Worm (Caenorhabditis elegans) whole organism, L1 larva: ENCODE results near the gene K12H4.2.
A peak's percentile ranks its signal among the peaks of the same experiment; 100 is the strongest.

Experiments
- C04F5.9 ChIP-seq: sonication (generic microtip); optimal IDR thresholded peaks from 2 replicates; lab custom pipeline; 2016; ENCODE audit warnings: missing genetic modification characterization, missing compliant biosample characterization
- C16A3.4 ChIP-seq: fragments of 150-350 bp; optimal IDR thresholded peaks from 2 replicates; lab custom pipeline; 2014; ENCODE audit warnings: missing biosample characterization, missing genetic modification characterization
- C34B4.2 ChIP-seq: sonication (generic microtip); optimal IDR thresholded peaks from 2 replicates; lab custom pipeline; 2017; ENCODE audit warnings: mild to moderate bottlenecking, missing genetic modification characterization, missing compliant biosample characterization
- F16B12.6 ChIP-seq: fragments of 150-350 bp; optimal IDR thresholded peaks from 2 replicates; lab custom pipeline; 2014; ENCODE audit warnings: missing biosample characterization, missing genetic modification characterization
- Y116A8C.19 ChIP-seq: sonication (generic microtip); optimal IDR thresholded peaks from 2 replicates; lab custom pipeline; 2016; ENCODE audit warnings: missing compliant biosample characterization, missing genetic modification characterization, borderline replicate concordance
- aha-1 ChIP-seq: fragments of 150-350 bp; optimal IDR thresholded peaks from 2 replicates; lab custom pipeline; 2014; ENCODE audit warnings: missing biosample characterization, missing genetic modification characterization
- alr-1 ChIP-seq: fragments of 200-800 bp; sonication (Bioruptor generic); optimal IDR thresholded peaks from 2 replicates; lab custom pipeline; 2018; ENCODE audit warnings: borderline replicate concordance, mild to moderate bottlenecking, missing genetic modification characterization, missing compliant biosample characterization
- aly-2 ChIP-seq: fragments of 150-350 bp; optimal IDR thresholded peaks from 2 replicates; lab custom pipeline; 2014; ENCODE audit warnings: missing biosample characterization, missing genetic modification characterization
- ama-1 ChIP-seq: fragments of 150-350 bp; optimal IDR thresholded peaks from 2 replicates; lab custom pipeline; 2014
- blmp-1 ChIP-seq: fragments of 150-350 bp; optimal IDR thresholded peaks from 2 replicates; lab custom pipeline; 2014; ENCODE audit warnings: missing biosample characterization, missing genetic modification characterization
- ceh-63 ChIP-seq: fragments of 200-800 bp; sonication (Bioruptor generic); optimal IDR thresholded peaks from 2 replicates; lab custom pipeline; 2018; ENCODE audit warnings: mild to moderate bottlenecking, missing genetic modification characterization, missing compliant biosample characterization
- ceh-8 ChIP-seq: fragments of 200-800 bp; sonication (Bioruptor generic); optimal IDR thresholded peaks from 2 replicates; lab custom pipeline; 2018; ENCODE audit warnings: mild to moderate bottlenecking, missing genetic modification characterization, moderate library complexity, missing compliant biosample characterization
- ceh-82 ChIP-seq, 3 experiments: fragments of 150-350 bp in 1 of 3; sonication (generic microtip) in 2 of 3; optimal IDR thresholded peaks; 2 replicates each; lab custom pipeline; 2014 to 2017; ENCODE audit warnings: missing biosample characterization in 3 of 3, missing genetic modification characterization in 3 of 3
- ceh-90 ChIP-seq: sonication (generic microtip); optimal IDR thresholded peaks from 2 replicates; lab custom pipeline; 2016; ENCODE audit warnings: missing genetic modification characterization, missing compliant biosample characterization
- dpl-1 ChIP-seq, 3 experiments: fragments of 150-350 bp in 2 of 3; sonication (generic microtip) in 1 of 3; optimal IDR thresholded peaks; 2 replicates each; lab custom pipeline; 2014 to 2017; ENCODE audit warnings: missing biosample characterization in 3 of 3, missing genetic modification characterization in 3 of 3, missing genetic modification reagents in 3 of 3
- dsc-1 ChIP-seq: sonication (generic microtip); optimal IDR thresholded peaks from 2 replicates; lab custom pipeline; 2016; ENCODE audit warnings: mild to moderate bottlenecking, missing genetic modification characterization, missing compliant biosample characterization
- efl-1 ChIP-seq, 4 experiments: fragments of 150-350 bp; optimal IDR thresholded peaks in 3 of 4; peaks in 1 of 4; 1 replicate in 1 of 4; 2 replicates in 3 of 4; lab custom pipeline; 2014; ENCODE audit warnings: missing biosample characterization in 2 of 4, missing genetic modification characterization in 2 of 4, missing genetic modification reagents in 2 of 4
- egl-13 ChIP-seq: sonication (generic microtip); optimal IDR thresholded peaks from 2 replicates; lab custom pipeline; 2016; ENCODE audit warnings: missing genotype, missing genetic modification reagents, missing genetic modification characterization, missing compliant biosample characterization
- egl-27 ChIP-seq, 2 experiments: fragments of 150-350 bp in 1 of 2; sonication (generic microtip); optimal IDR thresholded peaks; 3 replicates each; lab custom pipeline; 2017 to 2018; ENCODE audit warnings: missing biosample characterization in 2 of 2, missing genetic modification characterization in 2 of 2, missing genetic modification reagents in 2 of 2
- elt-2 ChIP-seq: sonication (generic microtip); optimal IDR thresholded peaks from 2 replicates; lab custom pipeline; 2016; ENCODE audit warnings: missing genetic modification characterization, mild to moderate bottlenecking, inconsistent platforms, missing compliant biosample characterization, missing genetic modification reagents
- ets-5 ChIP-seq: fragments of 200-800 bp; sonication (Bioruptor generic); IDR thresholded peaks from 2 replicates; pipeline ENCODE4 v1.3.6; 2022; ENCODE audit warnings: missing genetic modification characterization, missing compliant biosample characterization
- fkh-4 ChIP-seq: sonication (generic microtip); optimal IDR thresholded peaks from 2 replicates; lab custom pipeline; 2016; ENCODE audit warnings: missing compliant biosample characterization, missing genetic modification characterization, borderline replicate concordance
- fkh-8 ChIP-seq: sonication (generic microtip); optimal IDR thresholded peaks from 2 replicates; lab custom pipeline; 2016; ENCODE audit warnings: mild to moderate bottlenecking, missing genetic modification characterization, missing compliant biosample characterization
- fos-1 ChIP-seq: fragments of 150-350 bp; optimal IDR thresholded peaks from 2 replicates; lab custom pipeline; 2014; ENCODE audit warnings: missing biosample characterization, missing genetic modification characterization
- hlh-4 ChIP-seq: sonication (generic microtip); optimal IDR thresholded peaks from 2 replicates; lab custom pipeline; 2016; ENCODE audit warnings: mild to moderate bottlenecking, missing genetic modification characterization, missing compliant biosample characterization
- irx-1 ChIP-seq: sonication (generic microtip); optimal IDR thresholded peaks from 2 replicates; lab custom pipeline; 2016; ENCODE audit warnings: missing genetic modification characterization, missing compliant biosample characterization
- isw-1 ChIP-seq: fragments of 200-800 bp; sonication (Bioruptor generic); IDR thresholded peaks from 2 replicates; pipeline ENCODE4 v1.3.6; 2022; ENCODE audit warnings: missing genetic modification characterization, missing compliant biosample characterization
- jun-1 ChIP-seq: fragments of 150-350 bp; optimal IDR thresholded peaks from 2 replicates; lab custom pipeline; 2014; ENCODE audit warnings: missing biosample characterization, missing genetic modification reagents, missing genetic modification characterization
- lin-13 ChIP-seq: fragments of 150-350 bp; optimal IDR thresholded peaks from 2 replicates; lab custom pipeline; 2014; ENCODE audit warnings: missing biosample characterization, missing genetic modification reagents, missing genetic modification characterization
- lin-15B ChIP-seq: fragments of 150-350 bp; sonication (generic microtip); optimal IDR thresholded peaks from 3 replicates; lab custom pipeline; 2014; ENCODE audit warnings: missing biosample characterization, missing genetic modification characterization
- lin-35 ChIP-seq, 2 experiments: fragments of 150-350 bp; optimal IDR thresholded peaks; 2 replicates each; lab custom pipeline; 2014; ENCODE audit warnings: missing biosample characterization in 2 of 2, missing genetic modification characterization in 2 of 2, missing genetic modification reagents in 2 of 2
- lir-3 ChIP-seq: sonication (generic microtip); optimal IDR thresholded peaks from 2 replicates; lab custom pipeline; 2016; ENCODE audit warnings: mild to moderate bottlenecking, missing genetic modification characterization, moderate library complexity, missing compliant biosample characterization; ENCODE audit not compliant: poor library complexity
- mab-9 ChIP-seq: fragments of 200-800 bp; sonication (Bioruptor generic); IDR thresholded peaks from 2 replicates; pipeline ENCODE4 v1.3.6; 2022; ENCODE audit warnings: missing genetic modification reagents, missing genetic modification characterization, missing compliant biosample characterization
- mep-1 ChIP-seq: fragments of 150-350 bp; optimal IDR thresholded peaks from 2 replicates; lab custom pipeline; 2014; ENCODE audit warnings: missing biosample characterization, missing genetic modification characterization
- nhr-12 ChIP-seq: sonication (generic microtip); optimal IDR thresholded peaks from 2 replicates; lab custom pipeline; 2017; ENCODE audit warnings: missing biosample characterization, missing genetic modification characterization
- nhr-19 ChIP-seq: fragments of 200-800 bp; sonication (Bioruptor generic); conservative IDR thresholded peaks from 2 replicates; pipeline ENCODE4 v1.3.6; 2022; ENCODE audit warnings: missing genetic modification characterization, missing compliant biosample characterization
- nhr-20 ChIP-seq: sonication (generic microtip); optimal IDR thresholded peaks from 2 replicates; lab custom pipeline; 2016; ENCODE audit warnings: mild to moderate bottlenecking, missing genetic modification characterization, missing compliant biosample characterization
- nhr-237 ChIP-seq: fragments of 150-350 bp; optimal IDR thresholded peaks from 2 replicates; lab custom pipeline; 2014; ENCODE audit warnings: missing biosample characterization, missing genetic modification characterization
- nhr-28 ChIP-seq: fragments of 150-350 bp; optimal IDR thresholded peaks from 2 replicates; lab custom pipeline; 2014; ENCODE audit warnings: missing biosample characterization, missing genetic modification characterization
- nhr-76 ChIP-seq: sonication (generic microtip); optimal IDR thresholded peaks from 2 replicates; lab custom pipeline; 2017; ENCODE audit warnings: missing biosample characterization, missing genetic modification characterization
- nhr-77 ChIP-seq: fragments of 150-350 bp; optimal IDR thresholded peaks from 2 replicates; lab custom pipeline; 2014; ENCODE audit warnings: missing biosample characterization, missing genetic modification characterization
- pqm-1 ChIP-seq: sonication (generic microtip); optimal IDR thresholded peaks from 3 replicates; lab custom pipeline; 2017; ENCODE audit warnings: missing biosample characterization, missing genetic modification characterization
- snpc-4 ChIP-seq: fragments of 150-350 bp; optimal IDR thresholded peaks from 2 replicates; lab custom pipeline; 2014; ENCODE audit warnings: missing biosample characterization, missing genetic modification characterization
- sox-4 ChIP-seq: sonication (generic microtip); optimal IDR thresholded peaks from 2 replicates; lab custom pipeline; 2016; ENCODE audit warnings: missing genetic modification characterization, missing compliant biosample characterization
- swsn-7 ChIP-seq: sonication (generic microtip); optimal IDR thresholded peaks from 2 replicates; lab custom pipeline; 2016; ENCODE audit warnings: missing genetic modification characterization, missing compliant biosample characterization
- tbx-2 ChIP-seq: sonication (generic microtip); optimal IDR thresholded peaks from 2 replicates; lab custom pipeline; 2016; ENCODE audit warnings: missing genetic modification characterization, missing compliant biosample characterization
- tlp-1 ChIP-seq: fragments of 150-350 bp; optimal IDR thresholded peaks from 2 replicates; lab custom pipeline; 2014; ENCODE audit warnings: missing biosample characterization, missing genetic modification characterization
- unc-86 ChIP-seq: sonication (generic microtip); optimal IDR thresholded peaks from 2 replicates; lab custom pipeline; 2016; ENCODE audit warnings: missing genetic modification characterization, missing compliant biosample characterization
- unc-98 ChIP-seq: fragments of 200-800 bp; sonication (Bioruptor generic); IDR thresholded peaks from 2 replicates; pipeline ENCODE4 v1.3.6; 2022; ENCODE audit warnings: missing genetic modification characterization, missing compliant biosample characterization
- vab-15 ChIP-seq: sonication (generic microtip); optimal IDR thresholded peaks from 2 replicates; lab custom pipeline; 2017; ENCODE audit warnings: missing genotype, mild to moderate bottlenecking, missing genetic modification characterization, missing compliant biosample characterization
- zag-1 ChIP-seq: fragments of 150-350 bp; optimal IDR thresholded peaks from 2 replicates; lab custom pipeline; 2014; ENCODE audit warnings: missing biosample characterization, missing genetic modification characterization
- ztf-11 ChIP-seq, 2 experiments: sonication (generic microtip); optimal IDR thresholded peaks; 2 replicates each; lab custom pipeline; 2016 to 2017; ENCODE audit warnings: missing genetic modification characterization in 2 of 2, missing biosample characterization in 1 of 2, missing compliant biosample characterization in 1 of 2
- ztf-4 ChIP-seq: fragments of 150-350 bp; optimal IDR thresholded peaks from 2 replicates; lab custom pipeline; 2014; ENCODE audit warnings: missing biosample characterization, missing genetic modification characterization

Gene K12H4.2

DNA sequence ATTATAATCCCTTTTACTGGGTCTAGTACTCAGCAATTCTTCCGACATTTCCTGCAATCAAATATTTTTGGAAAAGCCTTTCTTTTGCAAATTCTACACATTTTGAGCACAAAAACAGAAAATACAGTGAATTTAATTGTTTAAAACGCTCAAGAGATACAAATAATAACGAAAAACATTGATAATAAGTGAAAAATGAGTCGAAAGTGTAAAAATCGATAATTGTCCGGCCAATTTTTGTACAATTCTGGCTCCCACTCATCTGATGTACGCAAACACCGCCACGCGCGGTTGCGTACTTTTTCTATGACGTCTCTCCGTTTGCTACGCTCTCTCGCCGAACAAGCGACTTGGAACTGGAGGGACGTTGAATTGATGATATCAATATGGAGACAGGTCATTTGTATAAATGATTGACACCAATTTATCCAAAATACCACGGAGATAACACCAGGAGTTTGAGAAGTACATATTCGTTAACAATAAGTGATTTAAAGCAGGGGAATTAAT, 26.6 kb upstream of the K12H4.2 start, which contains the start of gene lin-36 (continued):
- TF ChIP-seq ztf-4 (tag; lab: Kevin White, UChicago) (peak; percentile 62), fkh-4 (no peak), nhr-237 (no peak), C16A3.4 (tag; lab: Kevin White, UChicago) (peak; percentile 81), F16B12.6 (tag; lab: Kevin White, UChicago) (peak; percentile 99), unc-86 (peak; percentile 84), nhr-77 (tag; lab: Kevin White, UChicago) (peak; percentile 62), unc-98 (GFP tag; lab: Robert Waterston, UW) (no peak), hlh-4 (tag; lab: Kevin White, UChicago) (no peak), blmp-1 (tag; lab: Kevin White, UChicago) (peak; percentile 67), zag-1 (peak; percentile 10), ceh-90 (tag; lab: Kevin White, UChicago) (no peak), egl-13 (tag; lab: Kevin White, UChicago) (peak; percentile 44), lin-13 (GFP tag; lab: Kevin White, UChicago) (peak; percentile 83), alr-1 (tag; lab: Kevin White, UChicago) (no peak), sox-4 (no peak), lin-15B (tag; lab: Kevin White, UChicago) (peak; percentile 80), fkh-8 (tag; lab: Kevin White, UChicago) (peak; percentile 80), nhr-76 (tag; lab: Kevin White, UChicago) (no peak), nhr-20 (tag; lab: Kevin White, UChicago) (peak; percentile 76), C34B4.2 (tag; lab: Kevin White, UChicago) (no peak), lir-3 (tag; lab: Kevin White, UChicago) (peak; percentile 69), egl-27 (tag; optimal IDR thresholded peaks at IDR 0.05; lab: Kevin White, UChicago) (peak in 1 of 2 experiments; percentile 6), nhr-19 (peak; percentile 76), jun-1 (tag; lab: Kevin White, UChicago) (peak; percentile 79), aly-2 (no peak), lin-35 (GFP tag; optimal IDR thresholded peaks at IDR 0.05; lab: Kevin White, UChicago) (peak; percentile 85 to 94), ama-1 (lab: Kevin White, UChicago) (no peak), efl-1 (optimal IDR thresholded peaks at IDR 0.05; lab: Kevin White, UChicago) (peak; percentile 86 to 91), efl-1 (GFP tag; optimal IDR thresholded peaks at IDR 0.05 in 1 of 2; lab: Kevin White, UChicago) (peak; percentile 87 to 99), dpl-1 (GFP tag; optimal IDR thresholded peaks at IDR 0.05; lab: Kevin White, UChicago) (peak; percentile 78 to 88 (median 88)), fos-1 (tag; lab: Kevin White, UChicago) (peak; percentile 71), mep-1 (tag; lab: Kevin White, UChicago) (peak; percentile 94), pqm-1 (no peak), Y116A8C.19 (tag; lab: Kevin White, UChicago) (no peak), ceh-63 (GFP tag; lab: Kevin White, UChicago) (no peak), ceh-82 (tag; optimal IDR thresholded peaks at IDR 0.05; lab: Kevin White, UChicago) (peak; percentile 71 to 91 (median 84)), tlp-1 (tag; lab: Kevin White, UChicago) (no peak), tbx-2 (tag; lab: Kevin White, UChicago) (peak; percentile 91), isw-1 (GFP tag; lab: Robert Waterston, UW) (peak; percentile 74), C04F5.9 (tag; lab: Kevin White, UChicago) (peak; percentile 74), vab-15 (tag; lab: Kevin White, UChicago) (peak; percentile 64), snpc-4 (peak; percentile 52), nhr-12 (tag; lab: Kevin White, UChicago) (no peak), swsn-7 (tag; lab: Kevin White, UChicago) (peak; percentile 85), dsc-1 (peak; percentile 93), mab-9 (GFP tag; lab: Robert Waterston, UW) (peak; percentile 52; the same call in 1 of the 2 replicates), elt-2 (tag; lab: Kevin White, UChicago) (peak; percentile 32), irx-1 (tag; lab: Kevin White, UChicago) (peak; percentile 69), ceh-8 (GFP tag; lab: Kevin White, UChicago) (no peak), nhr-28 (tag; lab: Kevin White, UChicago) (no peak), aha-1 (tag; lab: Kevin White, UChicago) (no peak), ets-5 (no peak), ztf-11 (tag; optimal IDR thresholded peaks at IDR 0.05; lab: Kevin White, UChicago) (peak in 1 of 2 experiments; percentile 76)
